Worm (Caenorhabditis elegans): ENCODE results near the gene ZK1320.11.

Gene ZK1320.11

ce11 chrII:9677470-9677869 is 10.0 kb downstream of the ZK1320.11 start:
- TF ChIP-seq ceh-36 (tag; optimal IDR thresholded peaks at IDR 0.05), result no peak
- TF ChIP-seq ama-1 (optimal IDR thresholded peaks at IDR 0.05), result no peak
- no peak for TF ChIP-seq hnd-1 (tag; optimal IDR thresholded peaks at IDR 0.05)
- TF ChIP-seq aly-1 (tag; optimal IDR thresholded peaks at IDR 0.05), result no peak

DNA sequence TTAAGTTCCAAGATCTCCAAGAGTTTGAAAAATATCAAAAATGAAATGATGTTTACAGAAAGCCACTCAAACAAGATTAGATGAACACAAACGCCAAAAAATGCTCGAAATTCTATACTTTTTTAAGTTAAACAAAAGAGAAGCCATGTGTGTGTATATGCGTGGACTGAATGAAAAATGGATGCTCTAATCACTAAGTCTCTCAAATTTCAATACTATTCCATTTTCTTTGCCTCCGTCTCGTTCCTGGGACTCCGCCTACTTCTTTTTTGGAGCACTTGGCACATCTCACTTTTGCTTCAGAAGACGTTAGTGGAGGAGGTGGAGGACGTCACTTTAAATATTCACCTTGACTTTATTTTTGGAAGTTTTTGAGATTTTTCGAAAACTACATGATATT is 12.4 kb downstream of the ZK1320.11 start:
- TF ChIP-seq ceh-13 (GFP tag; optimal IDR thresholded peaks at IDR 0.05) (no peak), tbx-37 (GFP tag; conservative IDR thresholded peaks at IDR 0.05) (no peak), F13C5.2 (tag; optimal IDR thresholded peaks at IDR 0.05) (no peak), ama-1 (optimal IDR thresholded peaks at IDR 0.05) (no peak), aly-1 (tag; optimal IDR thresholded peaks at IDR 0.05) (no peak), tbx-11 (GFP tag; IDR thresholded peaks at IDR 0.05) (no peak)

- TF ChIP-seq ets-7 (tag; optimal IDR thresholded peaks at IDR 0.05), result no peak
- TF ChIP-seq ceh-13 (GFP tag; optimal IDR thresholded peaks at IDR 0.05), result no peak
- TF ChIP-seq aly-1 (tag; optimal IDR thresholded peaks at IDR 0.05), result no peak
- no peak for TF ChIP-seq hnd-1 (tag; optimal IDR thresholded peaks at IDR 0.05)
- TF ChIP-seq B0310.2 (tag; optimal IDR thresholded peaks at IDR 0.05), result no peak
- no peak for TF ChIP-seq hmbx-1 (tag; optimal IDR thresholded peaks at IDR 0.05)
- TF ChIP-seq flt-1 (GFP tag; IDR thresholded peaks at IDR 0.05), result no peak
- no peak for TF ChIP-seq ceh-36 (tag; optimal IDR thresholded peaks at IDR 0.05)
- no peak for TF ChIP-seq ama-1 (optimal IDR thresholded peaks at IDR 0.05)
- no peak for TF ChIP-seq sea-1 (GFP tag; conservative IDR thresholded peaks at IDR 0.05)
- no peak for TF ChIP-seq tbx-11 (GFP tag; IDR thresholded peaks at IDR 0.05)
- TF ChIP-seq F13C5.2 (tag; optimal IDR thresholded peaks at IDR 0.05), result no peak
- TF ChIP-seq tra-4 (tag; optimal IDR thresholded peaks at IDR 0.05), result no peak
These were observed 13.1 kb downstream of the ZK1320.11 start, which contains the start of gene ZK1320.13 for ce11 chrII:9680493-9680892. ZK1320.13 (plus strand) TSS chrII:9680793.

DNA sequence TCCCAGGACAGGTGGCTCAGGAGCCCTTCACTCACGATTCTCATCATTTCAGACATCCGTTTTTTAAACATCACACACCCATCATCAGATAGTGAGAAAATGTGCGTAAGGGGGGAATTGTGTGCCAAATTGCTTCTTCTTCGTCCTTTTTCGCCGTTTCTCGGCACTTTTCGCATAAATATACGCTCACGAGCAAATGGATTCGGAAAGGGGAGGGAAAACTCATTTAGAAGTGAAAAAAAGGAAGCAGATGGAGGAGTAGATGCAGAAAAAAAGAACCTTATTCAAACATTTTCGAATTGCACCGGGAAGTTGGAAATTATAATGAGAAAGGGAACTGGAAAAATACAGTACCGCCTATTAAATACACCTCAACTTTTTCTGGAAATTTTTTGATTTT is 14.6 kb downstream of the ZK1320.11 start:
- TF ChIP-seq ceh-36 (tag; optimal IDR thresholded peaks at IDR 0.05) (no peak), hmg-4 (GFP tag; optimal IDR thresholded peaks at IDR 0.05) (no peak), sea-1 (GFP tag; conservative IDR thresholded peaks at IDR 0.05) (no peak), ets-7 (tag; optimal IDR thresholded peaks at IDR 0.05) (no peak), hnd-1 (tag; optimal IDR thresholded peaks at IDR 0.05) (no peak), pes-1 (GFP tag; IDR thresholded peaks at IDR 0.05) (no peak), tbx-11 (GFP tag; IDR thresholded peaks at IDR 0.05) (no peak), hmbx-1 (tag; optimal IDR thresholded peaks at IDR 0.05) (no peak), F13C5.2 (tag; optimal IDR thresholded peaks at IDR 0.05) (no peak), aly-1 (tag; optimal IDR thresholded peaks at IDR 0.05) (no peak), tbx-37 (GFP tag; conservative IDR thresholded peaks at IDR 0.05) (no peak), flt-1 (GFP tag; IDR thresholded peaks at IDR 0.05) (no peak)

- TF ChIP-seq sea-1 (GFP tag; conservative IDR thresholded peaks at IDR 0.05) (no peak), F13C5.2 (tag; optimal IDR thresholded peaks at IDR 0.05) (no peak), flt-1 (GFP tag; IDR thresholded peaks at IDR 0.05) (no peak), hmg-4 (GFP tag; optimal IDR thresholded peaks at IDR 0.05) (no peak), ceh-13 (GFP tag; optimal IDR thresholded peaks at IDR 0.05) (no peak), pes-1 (GFP tag; IDR thresholded peaks at IDR 0.05) (no peak), aly-1 (tag; optimal IDR thresholded peaks at IDR 0.05) (no peak), hnd-1 (tag; optimal IDR thresholded peaks at IDR 0.05) (no peak)
These were observed 16.8 kb downstream of the ZK1320.11 start for ce11 chrII:9684175-9684574.

ce11 chrII:9686663-9687193 is 19.3 kb downstream of the ZK1320.11 start, which contains the start of gene ZK1320.9:
ZK1320.9 (minus strand) TSS chrII:9686713.
- no peak for TF ChIP-seq hnd-1 (tag; optimal IDR thresholded peaks at IDR 0.05)
- TF ChIP-seq scrt-1 (GFP tag; IDR thresholded peaks at IDR 0.05), result no peak
- no peak for TF ChIP-seq ceh-13 (GFP tag; optimal IDR thresholded peaks at IDR 0.05)
- no peak for TF ChIP-seq sea-1 (GFP tag; conservative IDR thresholded peaks at IDR 0.05)
- TF ChIP-seq tra-4 (tag; optimal IDR thresholded peaks at IDR 0.05), result no peak
- TF ChIP-seq pes-1 (GFP tag; IDR thresholded peaks at IDR 0.05), result no peak
- TF ChIP-seq ama-1 (optimal IDR thresholded peaks at IDR 0.05), result no peak
- TF ChIP-seq hmg-4 (GFP tag; optimal IDR thresholded peaks at IDR 0.05), result no peak
- TF ChIP-seq hmbx-1 (tag; optimal IDR thresholded peaks at IDR 0.05), result no peak
- no peak for TF ChIP-seq F13C5.2 (tag; optimal IDR thresholded peaks at IDR 0.05)
- no peak for TF ChIP-seq aly-1 (tag; optimal IDR thresholded peaks at IDR 0.05)
- no peak for TF ChIP-seq tbx-37 (GFP tag; conservative IDR thresholded peaks at IDR 0.05)
- no peak for TF ChIP-seq B0310.2 (tag; optimal IDR thresholded peaks at IDR 0.05)
- TF ChIP-seq ceh-36 (tag; optimal IDR thresholded peaks at IDR 0.05), result no peak
- TF ChIP-seq tbx-11 (GFP tag; IDR thresholded peaks at IDR 0.05), result no peak
- TF ChIP-seq flt-1 (GFP tag; IDR thresholded peaks at IDR 0.05), result no peak

ce11 chrII:9690067-9690632 is 22.7 kb downstream of the ZK1320.11 start:
- TF ChIP-seq F13C5.2 (tag; optimal IDR thresholded peaks at IDR 0.05) (no peak), scrt-1 (GFP tag; IDR thresholded peaks at IDR 0.05) (no peak), tbx-37 (GFP tag; conservative IDR thresholded peaks at IDR 0.05) (no peak), pes-1 (GFP tag; IDR thresholded peaks at IDR 0.05) (no peak), hmbx-1 (tag; optimal IDR thresholded peaks at IDR 0.05) (no peak), tbx-11 (GFP tag; IDR thresholded peaks at IDR 0.05) (no peak), ceh-36 (tag; optimal IDR thresholded peaks at IDR 0.05) (no peak), ets-7 (tag; optimal IDR thresholded peaks at IDR 0.05) (no peak), ama-1 (optimal IDR thresholded peaks at IDR 0.05) (no peak), tra-4 (tag; optimal IDR thresholded peaks at IDR 0.05) (no peak), ceh-13 (GFP tag; optimal IDR thresholded peaks at IDR 0.05) (no peak)

DNA sequence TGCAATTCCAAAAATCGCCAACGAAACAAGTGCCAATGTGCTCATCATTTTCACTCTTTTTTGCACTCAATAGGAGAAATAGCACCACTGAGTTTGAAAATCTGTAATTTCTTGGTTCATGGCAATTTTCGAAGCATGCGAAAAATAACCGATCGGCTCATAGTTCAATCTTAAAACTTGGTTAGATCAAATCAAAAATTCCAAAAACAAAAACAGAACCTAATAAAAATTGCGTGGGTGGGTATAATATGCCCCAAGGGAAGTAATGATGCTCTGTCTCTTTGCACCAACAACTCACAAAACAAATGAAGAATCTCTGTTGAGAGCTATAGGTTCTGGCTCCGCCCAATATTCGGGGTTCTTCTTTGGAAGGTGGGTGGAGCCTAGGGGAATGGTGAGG is 24.4 kb downstream of the ZK1320.11 start, which contains the start of gene nlp-11:
Gene nlp-11, minus strand, starts transcription at position 101 of the 400 bp plus-strand sequence.
- TF ChIP-seq hmg-4 (GFP tag; optimal IDR thresholded peaks at IDR 0.05) (no peak), sea-1 (GFP tag; conservative IDR thresholded peaks at IDR 0.05) (no peak), ama-1 (optimal IDR thresholded peaks at IDR 0.05) (no peak), aly-1 (tag; optimal IDR thresholded peaks at IDR 0.05) (no peak), ceh-13 (GFP tag; optimal IDR thresholded peaks at IDR 0.05) (no peak), F13C5.2 (tag; optimal IDR thresholded peaks at IDR 0.05) (no peak), scrt-1 (GFP tag; IDR thresholded peaks at IDR 0.05) (no peak), B0310.2 (tag; optimal IDR thresholded peaks at IDR 0.05) (no peak), pes-1 (GFP tag; IDR thresholded peaks at IDR 0.05) (no peak), hmbx-1 (tag; optimal IDR thresholded peaks at IDR 0.05) (no peak), hnd-1 (tag; optimal IDR thresholded peaks at IDR 0.05) (no peak)
